Worm (Caenorhabditis elegans) whole organism, late embryonic: ENCODE results near the gene D1005.4.

Source experiments
- C08G9.2 ChIP-seq: sonication (generic microtip); optimal IDR thresholded peaks from 2 replicates; lab custom pipeline; 2016; ENCODE audit warnings: mild to moderate bottlenecking, missing genetic modification characterization, moderate library complexity, missing compliant biosample characterization
- C38D4.7 ChIP-seq: fragments of 200-800 bp; sonication (Bioruptor generic); optimal IDR thresholded peaks from 2 replicates; lab custom pipeline; 2018; ENCODE audit warnings: mild to moderate bottlenecking, missing genetic modification characterization, moderate library complexity, missing compliant biosample characterization
- F13H6.1 ChIP-seq: sonication (generic microtip); optimal IDR thresholded peaks from 2 replicates; lab custom pipeline; 2016; ENCODE audit warnings: missing genetic modification characterization, missing compliant biosample characterization
- K02D7.2 ChIP-seq: sonication (generic microtip); optimal IDR thresholded peaks from 2 replicates; lab custom pipeline; 2017; ENCODE audit warnings: mild to moderate bottlenecking, missing genetic modification characterization, missing compliant biosample characterization
- K09A11.1 ChIP-seq: sonication (generic microtip); optimal IDR thresholded peaks from 2 replicates; lab custom pipeline; 2017; ENCODE audit warnings: antibody characterized with exemption, mild to moderate bottlenecking, missing genetic modification characterization, missing compliant biosample characterization; ENCODE audit not compliant: insufficient read depth
- T23F11.4 ChIP-seq: fragments of 200-800 bp; sonication (Bioruptor generic); optimal IDR thresholded peaks from 2 replicates; lab custom pipeline; 2018; ENCODE audit warnings: mild to moderate bottlenecking, missing genetic modification characterization, missing compliant biosample characterization
- ahr-1 ChIP-seq: sonication (generic microtip); optimal IDR thresholded peaks from 2 replicates; lab custom pipeline; 2016; ENCODE audit warnings: missing genetic modification characterization, missing compliant biosample characterization
- ama-1 ChIP-seq: fragments of 150-350 bp; optimal IDR thresholded peaks from 2 replicates; lab custom pipeline; 2014
- ceh-18 ChIP-seq: sonication (generic microtip); optimal IDR thresholded peaks from 2 replicates; lab custom pipeline; 2016; ENCODE audit warnings: missing genetic modification characterization, missing compliant biosample characterization
- ceh-22 ChIP-seq: sonication (generic microtip); optimal IDR thresholded peaks from 2 replicates; lab custom pipeline; 2017; ENCODE audit warnings: missing biosample characterization, missing genetic modification characterization
- ceh-24 ChIP-seq: sonication (generic microtip); optimal IDR thresholded peaks from 2 replicates; lab custom pipeline; 2016; ENCODE audit warnings: mild to moderate bottlenecking, missing genetic modification characterization, missing compliant biosample characterization
- ceh-30 ChIP-seq: fragments of 150-350 bp; optimal IDR thresholded peaks from 2 replicates; lab custom pipeline; 2014; ENCODE audit warnings: missing biosample characterization, missing genetic modification characterization
- ceh-31 ChIP-seq: sonication (generic microtip); optimal IDR thresholded peaks from 2 replicates; lab custom pipeline; 2016; ENCODE audit warnings: missing genetic modification characterization, missing compliant biosample characterization
- ceh-34 ChIP-seq: sonication (generic microtip); optimal IDR thresholded peaks from 2 replicates; lab custom pipeline; 2016; ENCODE audit warnings: mild to moderate bottlenecking, missing genetic modification characterization, missing compliant biosample characterization
- ceh-45 ChIP-seq: fragments of 200-800 bp; sonication (Bioruptor generic); IDR thresholded peaks from 2 replicates; pipeline ENCODE4 v1.3.6; 2022; ENCODE audit warnings: missing genetic modification reagents, missing genetic modification characterization, missing compliant biosample characterization
- ceh-48 ChIP-seq: sonication (generic microtip); optimal IDR thresholded peaks from 2 replicates; lab custom pipeline; 2016; ENCODE audit warnings: missing genetic modification characterization, inconsistent platforms, missing compliant biosample characterization
- che-1 ChIP-seq: sonication (generic microtip); optimal IDR thresholded peaks from 2 replicates; lab custom pipeline; 2016; ENCODE audit warnings: mild to moderate bottlenecking, missing genetic modification characterization, missing compliant biosample characterization
- dmd-4 ChIP-seq: sonication (generic microtip); optimal IDR thresholded peaks from 2 replicates; lab custom pipeline; 2016; ENCODE audit warnings: borderline replicate concordance, missing genetic modification characterization, missing compliant biosample characterization
- dve-1 ChIP-seq: sonication (generic microtip); optimal IDR thresholded peaks from 2 replicates; lab custom pipeline; 2017; ENCODE audit warnings: antibody characterized with exemption, mild to moderate bottlenecking, missing genetic modification characterization, missing compliant biosample characterization
- elt-4 ChIP-seq: sonication (generic microtip); optimal IDR thresholded peaks from 2 replicates; lab custom pipeline; 2016; ENCODE audit warnings: missing genetic modification characterization, missing compliant biosample characterization
- ets-4 ChIP-seq: sonication (generic microtip); optimal IDR thresholded peaks from 2 replicates; lab custom pipeline; 2016; ENCODE audit warnings: missing genetic modification characterization, missing compliant biosample characterization
- fax-1 ChIP-seq: sonication (generic microtip); optimal IDR thresholded peaks from 2 replicates; lab custom pipeline; 2016; ENCODE audit warnings: missing genotype, missing genetic modification characterization, missing compliant biosample characterization
- fkh-10 ChIP-seq: fragments of 150-350 bp; optimal IDR thresholded peaks from 2 replicates; lab custom pipeline; 2014; ENCODE audit warnings: missing biosample characterization, missing genetic modification reagents, missing genetic modification characterization
- gmeb-2 ChIP-seq: sonication (generic microtip); optimal IDR thresholded peaks from 2 replicates; lab custom pipeline; 2016; ENCODE audit warnings: missing genetic modification characterization, inconsistent platforms, missing compliant biosample characterization
- hlh-13 ChIP-seq: fragments of 200-800 bp; sonication (Bioruptor generic); optimal IDR thresholded peaks from 2 replicates; lab custom pipeline; 2018; ENCODE audit warnings: mild to moderate bottlenecking, missing genetic modification characterization, missing compliant biosample characterization
- hlh-30 ChIP-seq: sonication (generic microtip); optimal IDR thresholded peaks from 2 replicates; lab custom pipeline; 2017; ENCODE audit warnings: antibody characterized with exemption, missing genetic modification characterization, missing compliant biosample characterization; ENCODE audit not compliant: insufficient read depth
- lim-6 ChIP-seq: sonication (generic microtip); optimal IDR thresholded peaks from 2 replicates; lab custom pipeline; 2016; ENCODE audit warnings: missing genetic modification characterization, missing compliant biosample characterization
- lin-11 ChIP-seq: fragments of 200-800 bp; sonication (Bioruptor generic); optimal IDR thresholded peaks from 2 replicates; lab custom pipeline; 2018; ENCODE audit warnings: mild to moderate bottlenecking, missing genetic modification characterization, missing compliant biosample characterization
- nfya-1 ChIP-seq: sonication (generic microtip); optimal IDR thresholded peaks from 2 replicates; lab custom pipeline; 2017; ENCODE audit warnings: missing genetic modification characterization, mild to moderate bottlenecking, missing compliant biosample characterization, antibody characterized with exemption, moderate library complexity
- nhr-11 ChIP-seq: fragments of 150-350 bp; optimal IDR thresholded peaks from 2 replicates; lab custom pipeline; 2014; ENCODE audit warnings: missing biosample characterization, missing genetic modification characterization
- nhr-232 ChIP-seq: sonication (generic microtip); optimal IDR thresholded peaks from 2 replicates; lab custom pipeline; 2016; ENCODE audit warnings: missing genetic modification characterization, missing compliant biosample characterization
- npax-4 ChIP-seq: sonication (generic microtip); optimal IDR thresholded peaks from 2 replicates; lab custom pipeline; 2016; ENCODE audit warnings: missing genetic modification characterization, missing compliant biosample characterization
- odd-2 ChIP-seq: sonication (generic microtip); optimal IDR thresholded peaks from 2 replicates; lab custom pipeline; 2017; ENCODE audit warnings: antibody characterized with exemption, mild to moderate bottlenecking, missing genetic modification characterization, missing compliant biosample characterization
- pag-3 ChIP-seq: sonication (generic microtip); optimal IDR thresholded peaks from 2 replicates; lab custom pipeline; 2016; ENCODE audit warnings: missing compliant biosample characterization, missing genetic modification characterization, borderline replicate concordance
- pat-9 ChIP-seq: fragments of 200-800 bp; sonication (Bioruptor generic); optimal IDR thresholded peaks from 2 replicates; lab custom pipeline; 2018; ENCODE audit warnings: mild to moderate bottlenecking, missing genetic modification characterization, moderate library complexity, missing compliant biosample characterization
- pax-1 ChIP-seq: fragments of 150-350 bp; optimal IDR thresholded peaks from 2 replicates; lab custom pipeline; 2014; ENCODE audit warnings: missing biosample characterization, missing genetic modification characterization
- pha-2 ChIP-seq: sonication (generic microtip); optimal IDR thresholded peaks from 2 replicates; lab custom pipeline; 2017; ENCODE audit warnings: mild to moderate bottlenecking, missing genetic modification characterization, missing compliant biosample characterization
- pqm-1 ChIP-seq: sonication (generic microtip); optimal IDR thresholded peaks from 2 replicates; lab custom pipeline; 2016; ENCODE audit warnings: missing genetic modification characterization, missing compliant biosample characterization
- pros-1 ChIP-seq: fragments of 150-350 bp; optimal IDR thresholded peaks from 2 replicates; lab custom pipeline; 2014; ENCODE audit warnings: missing biosample characterization, missing genetic modification reagents, missing genetic modification characterization
- ref-2 ChIP-seq: sonication (generic microtip); optimal IDR thresholded peaks from 2 replicates; lab custom pipeline; 2016; ENCODE audit warnings: missing genetic modification characterization, missing compliant biosample characterization
- rnt-1 ChIP-seq: sonication (generic microtip); optimal IDR thresholded peaks from 2 replicates; lab custom pipeline; 2016; ENCODE audit warnings: missing genetic modification characterization, missing compliant biosample characterization
- sdc-2 ChIP-seq: sonication (generic microtip); optimal IDR thresholded peaks from 2 replicates; lab custom pipeline; 2016; ENCODE audit warnings: missing genotype, missing genetic modification characterization, missing compliant biosample characterization
- sox-4 ChIP-seq: sonication (generic microtip); optimal IDR thresholded peaks from 2 replicates; lab custom pipeline; 2017; ENCODE audit warnings: mild to moderate bottlenecking, missing genetic modification characterization, inconsistent platforms, missing compliant biosample characterization
- tbx-2 ChIP-seq: sonication (generic microtip); optimal IDR thresholded peaks from 2 replicates; lab custom pipeline; 2016; ENCODE audit warnings: missing genetic modification characterization, missing compliant biosample characterization
- tbx-7 ChIP-seq: sonication (generic microtip); optimal IDR thresholded peaks from 2 replicates; lab custom pipeline; 2016; ENCODE audit warnings: missing genotype, missing genetic modification characterization, missing compliant biosample characterization
- ttx-3 ChIP-seq: sonication (generic microtip); optimal IDR thresholded peaks from 2 replicates; lab custom pipeline; 2016; ENCODE audit warnings: missing genetic modification reagents, missing genetic modification characterization, missing compliant biosample characterization
- unc-55 ChIP-seq: sonication (generic microtip); optimal IDR thresholded peaks from 2 replicates; lab custom pipeline; 2017; ENCODE audit warnings: missing biosample characterization, missing genetic modification reagents, missing genetic modification characterization
- unc-86 ChIP-seq: sonication (generic microtip); optimal IDR thresholded peaks from 2 replicates; lab custom pipeline; 2016; ENCODE audit warnings: missing genetic modification characterization, missing compliant biosample characterization
- zip-5 ChIP-seq: sonication (generic microtip); optimal IDR thresholded peaks from 2 replicates; lab custom pipeline; 2016; ENCODE audit warnings: missing genetic modification characterization, missing compliant biosample characterization
- ztf-16 ChIP-seq: sonication (generic microtip); optimal IDR thresholded peaks from 2 replicates; lab custom pipeline; 2017; ENCODE audit warnings: missing genetic modification characterization, missing compliant biosample characterization

D1005.4 gene

ce11 chrX:1450352-1450818 is 35.2 kb downstream of the D1005.4 start, which contains the start of gene W05H7.1:
Gene W05H7.1, plus strand, starts transcription at chrX:1450768.
- TF ChIP-seq odd-2 (tag; lab: Kevin White, UChicago) (no peak), che-1 (tag; lab: Kevin White, UChicago) (no peak), sdc-2 (tag; lab: Kevin White, UChicago) (peak; percentile 63), tbx-2 (peak; percentile 60), ceh-31 (tag; lab: Kevin White, UChicago) (peak; percentile 35), ceh-48 (peak; percentile 70), rnt-1 (tag; lab: Kevin White, UChicago) (peak; percentile 14), ceh-18 (tag; lab: Kevin White, UChicago) (peak; percentile 4), nfya-1 (tag; lab: Kevin White, UChicago) (peak; percentile 34), pax-1 (tag; lab: Kevin White, UChicago) (no peak), dve-1 (tag; lab: Kevin White, UChicago) (no peak)
- TF ChIP-seq, all 69 proteins: peak for 7

ce11 chrX:1446593-1447141 is 39.0 kb downstream of the D1005.4 start, which contains the start of gene zfp-3:
Gene zfp-3, minus strand, starts transcription at chrX:1446643.
- TF ChIP-seq zip-5 (no peak), T23F11.4 (GFP tag; lab: Kevin White, UChicago) (no peak), gmeb-2 (tag; lab: Kevin White, UChicago) (no peak), ceh-31 (tag; lab: Kevin White, UChicago) (peak; percentile 90), npax-4 (tag; lab: Kevin White, UChicago) (no peak), ceh-22 (tag; lab: Kevin White, UChicago) (no peak), pax-1 (tag; lab: Kevin White, UChicago) (peak; percentile 53), unc-86 (tag; lab: Kevin White, UChicago) (peak; percentile 25), ztf-16 (tag; lab: Kevin White, UChicago) (no peak), sox-4 (no peak), lim-6 (tag; lab: Kevin White, UChicago) (peak; percentile 29), lin-11 (tag; lab: Kevin White, UChicago) (no peak), pag-3 (no peak), ama-1 (peak; percentile 49), ets-4 (peak; percentile 73), ceh-30 (tag; lab: Kevin White, UChicago) (peak; percentile 54), C08G9.2 (tag; lab: Kevin White, UChicago) (peak; percentile 38), nhr-232 (peak; percentile 25), ahr-1 (tag; lab: Kevin White, UChicago) (no peak), odd-2 (tag; lab: Kevin White, UChicago) (no peak), C38D4.7 (no peak), pqm-1 (tag; lab: Kevin White, UChicago) (peak; percentile 67), ceh-34 (tag; lab: Kevin White, UChicago) (peak; percentile 87), pha-2 (tag; lab: Kevin White, UChicago) (peak; percentile 31), fax-1 (tag; lab: Kevin White, UChicago) (no peak), K09A11.1 (tag; lab: Kevin White, UChicago) (no peak), dmd-4 (tag; lab: Kevin White, UChicago) (peak; percentile 40), ceh-45 (GFP tag; lab: Robert Waterston, UW) (no peak), ceh-24 (no peak), tbx-2 (peak; percentile 79), tbx-7 (no peak), unc-55 (GFP tag; lab: Kevin White, UChicago) (peak; percentile 67), ceh-48 (peak; percentile 83), hlh-30 (peak; percentile 98), fkh-10 (GFP tag; lab: Kevin White, UChicago) (no peak), pros-1 (tag; lab: Kevin White, UChicago) (peak; percentile 75), nhr-11 (tag; lab: Kevin White, UChicago) (no peak), ttx-3 (tag; lab: Kevin White, UChicago) (no peak), ref-2 (tag; lab: Kevin White, UChicago) (peak; percentile 86), F13H6.1 (tag; lab: Kevin White, UChicago) (peak; percentile 82), rnt-1 (tag; lab: Kevin White, UChicago) (peak; percentile 67), K02D7.2 (no peak), elt-4 (tag; lab: Kevin White, UChicago) (no peak), pat-9 (tag; lab: Kevin White, UChicago) (no peak), hlh-13 (GFP tag; lab: Kevin White, UChicago) (no peak)
